Fruit fly (Drosophila melanogaster): ENCODE measurements around the gene CG7213.
A peak's percentile ranks its signal among the peaks of the same experiment; 100 is the strongest.

DNA sequence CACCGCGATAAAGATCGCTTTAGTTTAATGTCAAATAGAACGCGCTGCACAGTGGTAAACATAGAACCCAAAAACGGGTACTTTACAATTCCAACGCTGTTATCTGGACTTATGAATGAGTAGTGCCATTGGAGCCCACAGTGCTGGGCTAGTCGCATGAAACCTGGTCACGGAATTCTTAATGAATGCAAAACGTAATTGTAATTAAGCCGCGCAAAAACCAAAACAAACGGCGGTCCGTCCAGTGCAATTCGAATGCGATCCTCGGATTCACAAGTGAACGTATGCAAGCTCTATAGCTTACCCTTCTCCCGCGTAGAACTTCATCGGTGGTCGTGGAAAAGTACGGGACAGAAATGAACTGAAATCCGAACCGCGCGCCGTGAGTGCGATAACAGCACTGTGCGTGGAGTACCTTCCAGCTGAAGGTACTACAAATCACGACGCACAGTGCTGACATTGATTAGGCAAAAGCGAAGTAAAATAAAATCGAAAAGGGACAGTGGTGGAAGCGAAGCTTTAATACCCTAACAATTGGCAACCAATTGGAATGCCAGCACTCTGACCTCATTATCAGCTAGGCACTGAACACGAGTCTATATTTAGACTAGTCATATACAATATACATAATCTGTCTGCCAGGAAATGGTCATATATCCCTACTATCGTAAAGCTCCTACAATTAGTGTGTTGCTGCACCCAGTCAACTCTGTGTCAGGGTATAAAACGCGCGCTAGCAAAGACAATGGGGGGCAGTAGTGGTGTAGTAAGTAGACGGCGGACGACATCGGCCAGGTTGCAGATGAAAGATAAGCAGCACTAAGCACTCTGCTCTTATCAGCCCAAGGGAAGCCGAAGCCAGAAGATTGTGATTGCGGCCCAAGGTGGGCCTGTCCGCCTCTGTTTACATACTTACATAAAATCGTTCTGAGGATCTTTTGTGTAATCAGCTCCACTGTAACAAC lies 54.9 kb downstream of the CG7213 start:
- peak; percentile 15 for TF ChIP-seq Clk (GFP tag; optimal IDR thresholded peaks at IDR 0.05)
- TF ChIP-seq CG7045 (GFP tag; optimal IDR thresholded peaks at IDR 0.05), result peak; percentile 27
- TF ChIP-seq bab1 (GFP tag; optimal IDR thresholded peaks at IDR 0.05), result peak; percentile 5
- TF ChIP-seq Hr96 (GFP tag; optimal IDR thresholded peaks at IDR 0.05), result peak; percentile 73
- TF ChIP-seq CG33017 (tag; optimal IDR thresholded peaks at IDR 0.05), result peak; percentile 60
- TF ChIP-seq CG5204 (GFP tag; optimal IDR thresholded peaks at IDR 0.05), result no peak
- peak; percentile 28 for TF ChIP-seq CG1620 (GFP tag; optimal IDR thresholded peaks at IDR 0.05)
- TF ChIP-seq cic (GFP tag; optimal IDR thresholded peaks at IDR 0.05), result peak; percentile 94
- TF ChIP-seq ovo (GFP tag; optimal IDR thresholded peaks at IDR 0.05), result no peak
- TF ChIP-seq pad (GFP tag; optimal IDR thresholded peaks at IDR 0.05), result peak; percentile 20
- TF ChIP-seq CG11617 (GFP tag; optimal IDR thresholded peaks at IDR 0.05), result peak; percentile 81
- no peak for TF ChIP-seq cnc (optimal IDR thresholded peaks at IDR 0.05)
- no peak for TF ChIP-seq kay (GFP tag; ENCODE audit: borderline replicate concordance)
- TF ChIP-seq toe (GFP tag; optimal IDR thresholded peaks at IDR 0.05), result no peak

Data from whole organism, adult.